Worm (Caenorhabditis elegans): ENCODE results near the gene C04B4.6.

C04B4.6 gene

DNA sequence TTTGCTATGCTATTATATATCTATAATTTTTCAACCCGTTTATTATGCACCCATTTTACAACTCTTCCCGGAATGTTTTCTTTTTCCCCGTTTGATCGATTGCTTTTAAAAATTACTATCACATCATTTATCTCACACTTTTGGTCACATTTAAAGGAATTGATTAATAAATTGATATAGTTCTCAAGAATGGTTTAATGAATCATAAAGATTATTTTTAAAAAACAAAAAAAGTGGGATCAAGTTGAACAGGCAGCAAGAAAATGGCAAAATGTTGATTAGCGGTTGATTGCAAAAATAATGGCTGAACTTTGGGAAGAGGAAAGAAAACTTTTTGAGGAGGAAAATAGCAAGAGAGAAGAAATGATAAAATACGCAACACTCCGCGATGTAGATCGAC lies 24.4 kb upstream of the C04B4.6 start, which contains the start of gene W06D11.5:
TSS of gene W06D11.5 (plus strand) at position 301 of the 400 bp plus-strand sequence.
- no peak for TF ChIP-seq zag-1 (tag; optimal IDR thresholded peaks at IDR 0.05)
- no peak for TF ChIP-seq ZK546.5 (tag; optimal IDR thresholded peaks at IDR 0.05)
- TF ChIP-seq crh-2 (tag; optimal IDR thresholded peaks at IDR 0.05), result no peak
- no peak for TF ChIP-seq ztf-11 (tag; optimal IDR thresholded peaks at IDR 0.05)
- TF ChIP-seq mdl-1 (tag; optimal IDR thresholded peaks at IDR 0.05), result no peak
- no peak for TF ChIP-seq snpc-4 (tag; optimal IDR thresholded peaks at IDR 0.05)
- no peak for TF ChIP-seq F13H6.1 (tag; optimal IDR thresholded peaks at IDR 0.05)
- TF ChIP-seq nhr-21 (tag; optimal IDR thresholded peaks at IDR 0.05), result no peak

DNA sequence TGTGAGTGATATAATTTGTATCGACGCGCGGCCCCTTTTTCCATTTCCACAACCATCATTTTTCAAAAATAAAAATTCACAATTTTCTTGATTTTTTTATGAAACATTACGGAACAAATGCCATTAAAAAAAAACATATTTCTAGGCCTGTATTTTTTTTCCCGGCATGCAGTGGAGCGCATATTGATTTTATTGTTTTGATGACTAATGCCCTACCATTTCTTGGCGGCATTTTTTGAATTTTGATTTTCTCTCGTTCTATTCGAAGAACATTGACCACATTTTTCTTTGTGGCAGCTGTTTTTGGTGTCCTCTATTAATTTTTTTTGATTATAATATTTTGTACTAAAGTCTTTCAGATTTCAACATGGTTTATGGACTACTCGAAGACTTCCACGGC lies 22.8 kb upstream of the C04B4.6 start, which contains the start of gene W06D11.3:
TSS of gene W06D11.3 (plus strand) at position 360 of the 400 bp plus-strand sequence.
- TF ChIP-seq peb-1 (tag; optimal IDR thresholded peaks at IDR 0.05), result no peak
- TF ChIP-seq egl-27 (tag; optimal IDR thresholded peaks at IDR 0.05), result no peak
- no peak for TF ChIP-seq dmd-4 (tag; optimal IDR thresholded peaks at IDR 0.05)
- no peak for TF ChIP-seq mbf-1 (tag; optimal IDR thresholded peaks at IDR 0.05)
- TF ChIP-seq nhr-237 (tag; optimal IDR thresholded peaks at IDR 0.05), result no peak
- TF ChIP-seq nhr-77 (tag; optimal IDR thresholded peaks at IDR 0.05), result no peak
- TF ChIP-seq mab-5 (tag; optimal IDR thresholded peaks at IDR 0.05), result no peak
- TF ChIP-seq alr-1 (tag; optimal IDR thresholded peaks at IDR 0.05), result no peak
- no peak for TF ChIP-seq nhr-12 (tag; optimal IDR thresholded peaks at IDR 0.05)
- TF ChIP-seq elt-3 (tag; optimal IDR thresholded peaks at IDR 0.05), result no peak
- TF ChIP-seq nhr-6 (tag; optimal IDR thresholded peaks at IDR 0.05), result no peak
- TF ChIP-seq ztf-11 (tag; optimal IDR thresholded peaks at IDR 0.05), result no peak
- no peak for TF ChIP-seq ztf-4 (tag; optimal IDR thresholded peaks at IDR 0.05)
- TF ChIP-seq mdl-1 (tag; optimal IDR thresholded peaks at IDR 0.05), result no peak
- no peak for TF ChIP-seq snpc-4 (tag; optimal IDR thresholded peaks at IDR 0.05)
- TF ChIP-seq sma-9 (GFP tag; optimal IDR thresholded peaks at IDR 0.05), result no peak
- no peak for TF ChIP-seq sma-9 (tag; optimal IDR thresholded peaks at IDR 0.05)

DNA sequence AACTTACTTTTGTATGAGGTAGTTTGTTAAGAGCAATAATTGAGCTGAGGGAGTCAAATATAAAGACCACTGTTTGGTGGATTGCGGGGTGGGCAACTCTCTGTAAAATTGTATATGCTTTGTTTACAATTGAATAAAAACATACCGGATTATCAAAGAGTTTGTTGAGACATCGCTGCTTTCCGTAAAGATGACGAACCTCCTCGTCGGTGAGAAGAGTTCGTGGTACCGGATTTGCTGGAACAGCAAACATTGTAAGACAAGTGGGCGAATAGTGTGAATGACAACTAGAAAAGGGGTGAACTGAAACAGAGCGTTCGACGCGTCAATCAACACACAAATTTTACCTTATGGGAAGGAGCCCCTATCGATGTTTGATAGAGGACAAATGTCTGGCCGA lies 20.9 kb upstream of the C04B4.6 start, which contains the start of gene W06D11.2:
TSS of gene W06D11.2 (minus strand) at position 339 of the 400 bp plus-strand sequence.
- TF ChIP-seq alr-1 (tag; optimal IDR thresholded peaks at IDR 0.05) (no peak), sma-9 (GFP tag; optimal IDR thresholded peaks at IDR 0.05) (no peak), sma-9 (tag; optimal IDR thresholded peaks at IDR 0.05) (no peak), egl-27 (tag; optimal IDR thresholded peaks at IDR 0.05) (no peak), crh-2 (tag; optimal IDR thresholded peaks at IDR 0.05) (no peak)

DNA sequence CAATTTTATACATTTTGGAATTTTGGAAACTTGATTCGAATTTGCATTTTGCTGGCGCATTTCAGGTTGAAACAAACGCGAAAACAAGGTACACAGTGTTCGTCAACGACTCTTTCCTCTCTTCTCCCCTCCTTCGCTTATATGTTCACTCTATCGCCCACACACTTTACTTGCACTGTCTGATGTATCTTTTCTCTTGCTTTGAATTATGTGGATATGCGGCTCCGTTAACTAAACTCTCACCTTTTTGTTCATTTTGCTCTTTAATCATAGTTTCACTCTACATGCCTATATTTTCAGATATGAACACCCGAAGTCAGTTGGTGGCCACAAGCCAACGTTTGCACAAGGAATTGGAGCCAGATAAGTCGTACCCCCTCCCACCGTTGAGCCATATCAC lies 18.8 kb upstream of the C04B4.6 start, which contains the start of gene W06D11.1:
TSS of gene W06D11.1 (plus strand) at position 301 of the 400 bp plus-strand sequence.
- no peak for TF ChIP-seq Y55F3AM.14 (GFP tag; optimal IDR thresholded peaks at IDR 0.05)
- no peak for TF ChIP-seq blmp-1 (tag; optimal IDR thresholded peaks at IDR 0.05; ENCODE audit: insufficient read depth)
- TF ChIP-seq nhr-237 (tag; optimal IDR thresholded peaks at IDR 0.05), result no peak
- no peak for TF ChIP-seq zag-1 (tag; optimal IDR thresholded peaks at IDR 0.05)
- TF ChIP-seq ZK546.5 (tag; optimal IDR thresholded peaks at IDR 0.05), result no peak
- no peak for TF ChIP-seq crh-2 (tag; optimal IDR thresholded peaks at IDR 0.05)
- no peak for TF ChIP-seq R02D3.7 (tag; optimal IDR thresholded peaks at IDR 0.05)
- TF ChIP-seq lin-39 (tag; optimal IDR thresholded peaks at IDR 0.05), result no peak
- no peak for TF ChIP-seq ztf-1 (GFP tag; conservative IDR thresholded peaks at IDR 0.05)

DNA sequence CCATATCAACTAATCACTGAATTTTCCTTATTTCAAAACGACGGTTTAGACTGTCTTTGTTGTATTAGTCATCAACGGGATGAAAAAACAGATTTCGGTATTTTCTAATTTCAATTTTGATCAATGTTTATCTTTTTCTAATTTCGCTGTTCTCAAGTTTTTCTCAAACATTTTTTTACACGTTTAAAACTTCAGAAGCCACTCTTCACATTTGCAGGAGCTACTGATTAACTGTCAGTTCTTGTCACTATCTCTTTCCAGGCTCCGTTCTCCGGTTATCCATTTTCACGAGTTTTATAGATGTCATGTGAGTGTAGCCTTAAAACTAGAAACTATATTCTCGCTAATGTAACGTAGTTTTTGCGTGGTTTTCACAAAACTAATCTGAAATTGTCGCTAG lies 15.1 kb upstream of the C04B4.6 start, which contains the start of gene C04B4.4:
TSS of gene C04B4.4 (plus strand) at position 301 of the 400 bp plus-strand sequence.
- TF ChIP-seq lin-39 (tag; optimal IDR thresholded peaks at IDR 0.05), result no peak
- TF ChIP-seq mab-5 (tag; optimal IDR thresholded peaks at IDR 0.05), result no peak
- no peak for TF ChIP-seq elt-1 (tag; optimal IDR thresholded peaks at IDR 0.05)
- no peak for TF ChIP-seq ZK546.5 (tag; optimal IDR thresholded peaks at IDR 0.05)
- TF ChIP-seq aly-2 (tag; optimal IDR thresholded peaks at IDR 0.05), result no peak
- TF ChIP-seq sem-4 (tag; optimal IDR thresholded peaks at IDR 0.05), result no peak
- no peak for TF ChIP-seq nhr-77 (tag; optimal IDR thresholded peaks at IDR 0.05)
- no peak for TF ChIP-seq egl-27 (tag; optimal IDR thresholded peaks at IDR 0.05)
- no peak for TF ChIP-seq skn-1 (tag; optimal IDR thresholded peaks at IDR 0.05)
- TF ChIP-seq unc-55 (GFP tag; optimal IDR thresholded peaks at IDR 0.05), result no peak
- TF ChIP-seq R02D3.7 (tag; optimal IDR thresholded peaks at IDR 0.05), result no peak
- TF ChIP-seq fos-1 (tag; optimal IDR thresholded peaks at IDR 0.05), result no peak
- no peak for TF ChIP-seq F13H6.1 (tag; optimal IDR thresholded peaks at IDR 0.05)
- no peak for TF ChIP-seq mbf-1 (tag; optimal IDR thresholded peaks at IDR 0.05)
- no peak for TF ChIP-seq ztf-4 (tag; optimal IDR thresholded peaks at IDR 0.05)
- TF ChIP-seq ceh-16 (tag; optimal IDR thresholded peaks at IDR 0.05), result no peak
- no peak for TF ChIP-seq unc-62 (GFP tag; optimal IDR thresholded peaks at IDR 0.05)
- TF ChIP-seq unc-39 (tag; optimal IDR thresholded peaks at IDR 0.05), result no peak
- TF ChIP-seq ztf-11 (tag; optimal IDR thresholded peaks at IDR 0.05), result no peak

All from whole organism, L2 larva.